Worm (Caenorhabditis elegans) whole organism, young adult: ENCODE measurements around the gene pitr-2.

Experiments
- aptf-3 ChIP-seq: fragments of 200-800 bp; sonication (Bioruptor generic); IDR thresholded peaks from 2 replicates; pipeline ENCODE4 v1.3.6; 2022; ENCODE audit warnings: missing genetic modification characterization, missing compliant biosample characterization
- ceh-27 ChIP-seq: fragments of 200-800 bp; sonication (Bioruptor generic); optimal IDR thresholded peaks from 2 replicates; lab custom pipeline; 2018; ENCODE audit warnings: mild to moderate bottlenecking, missing genetic modification characterization, moderate library complexity, missing compliant biosample characterization
- hrde-1 ChIP-seq: sonication (generic microtip); optimal IDR thresholded peaks from 2 replicates; lab custom pipeline; 2016; ENCODE audit warnings: missing genetic modification characterization, mild to moderate bottlenecking, missing compliant biosample characterization, moderate library complexity, missing genotype, missing genetic modification reagents, borderline replicate concordance

DNA sequence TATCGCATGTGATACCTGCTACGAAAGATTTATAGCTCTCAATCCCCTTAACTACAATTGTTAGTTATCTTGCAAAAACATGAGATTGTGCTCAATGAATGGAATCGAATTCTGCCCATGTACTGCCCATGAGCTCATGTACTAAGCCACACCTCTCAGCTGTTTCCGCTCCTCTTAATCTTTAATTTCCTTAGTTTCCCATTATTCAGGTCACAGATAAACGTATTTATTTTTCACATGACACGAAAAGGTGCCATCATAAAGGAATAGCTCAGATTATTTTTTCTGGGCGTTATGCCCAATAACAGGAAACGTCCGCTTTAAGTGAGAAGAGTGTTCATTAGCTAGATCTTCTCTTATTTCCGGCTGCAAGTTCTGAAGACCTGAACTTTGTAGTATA is 48.5 kb upstream of the pitr-2 start:
- TF ChIP-seq hrde-1 (tag; lab: Kevin White, UChicago) (no peak), aptf-3 (no peak), ceh-27 (GFP tag; lab: Kevin White, UChicago) (no peak)
